Fruit fly (Drosophila melanogaster) whole organism, embryonic: ENCODE results near the gene lin-52.

Experiments used
- Antp ChIP-seq: fragments of 200-800 bp; sonication (Bioruptor generic); optimal IDR thresholded peaks from 3 replicates; lab custom pipeline; 2016; ENCODE audit warnings: missing biosample characterization, missing genetic modification characterization
- CG10543 ChIP-seq: fragments of 200-800 bp; sonication (Bioruptor generic); optimal IDR thresholded peaks from 3 replicates; lab custom pipeline; 2017; ENCODE audit warnings: missing biosample characterization, mild to moderate bottlenecking, missing genetic modification characterization, moderate library complexity
- CG11247 ChIP-seq: fragments of 200-800 bp; sonication (Bioruptor generic); IDR thresholded peaks from 2 replicates; pipeline ENCODE4 v1.3.6; 2022; ENCODE audit warnings: missing biosample characterization, missing genetic modification characterization
- CG12744 ChIP-seq: fragments of 200-800 bp; sonication (Bioruptor generic); optimal IDR thresholded peaks from 2 replicates; lab custom pipeline; 2016; ENCODE audit warnings: missing biosample characterization, missing genetic modification characterization
- CG12769 ChIP-seq: fragments of 200-800 bp; sonication (Bioruptor generic); optimal IDR thresholded peaks from 2 replicates; lab custom pipeline; 2019; ENCODE audit warnings: missing biosample characterization, mild to moderate bottlenecking, missing genetic modification characterization, moderate library complexity
- CG12942 ChIP-seq: fragments of 200-800 bp; sonication (Bioruptor generic); optimal IDR thresholded peaks from 3 replicates; lab custom pipeline; 2016; ENCODE audit warnings: missing biosample characterization, missing genetic modification characterization
- CG13296 ChIP-seq: fragments of 200-800 bp; sonication (Bioruptor generic); optimal IDR thresholded peaks from 3 replicates; lab custom pipeline; 2018; ENCODE audit warnings: missing biosample characterization, mild to moderate bottlenecking, missing genetic modification characterization
- CG13424 ChIP-seq: fragments of 200-800 bp; sonication (Bioruptor generic); optimal IDR thresholded peaks from 2 replicates; lab custom pipeline; 2019; ENCODE audit warnings: missing biosample characterization, mild to moderate bottlenecking, missing genetic modification characterization, moderate library complexity
- CG13894 ChIP-seq: fragments of 200-800 bp; sonication (Bioruptor generic); optimal IDR thresholded peaks from 3 replicates; lab custom pipeline; 2018; ENCODE audit warnings: missing biosample characterization, mild to moderate bottlenecking, missing genetic modification characterization, moderate library complexity
- CG15073 ChIP-seq: fragments of 200-800 bp; sonication (Bioruptor generic); optimal IDR thresholded peaks from 2 replicates; lab custom pipeline; 2016; ENCODE audit warnings: missing biosample characterization, missing genetic modification characterization
- CG15696 ChIP-seq: fragments of 200-800 bp; sonication (Bioruptor generic); optimal IDR thresholded peaks from 2 replicates; lab custom pipeline; 2019; ENCODE audit warnings: missing biosample characterization, mild to moderate bottlenecking, missing genetic modification characterization, moderate library complexity
- CG17612 ChIP-seq: fragments of 200-800 bp; sonication (Bioruptor generic); IDR thresholded peaks from 2 replicates; pipeline ENCODE4 v1.3.6; 2022; ENCODE audit warnings: missing biosample characterization, missing genetic modification characterization
- CG18011 ChIP-seq: fragments of 200-800 bp; sonication (Bioruptor generic); optimal IDR thresholded peaks from 2 replicates; lab custom pipeline; 2017; ENCODE audit warnings: missing biosample characterization, missing genetic modification characterization, mild to moderate bottlenecking, moderate library complexity, missing genotype
- CG18599 ChIP-seq: fragments of 200-800 bp; sonication (Bioruptor generic); optimal IDR thresholded peaks from 3 replicates; lab custom pipeline; 2017; ENCODE audit warnings: missing biosample characterization, missing genetic modification characterization, mild to moderate bottlenecking, moderate library complexity, missing genetic modification reagents
- CG18619 ChIP-seq: fragments of 200-800 bp; sonication (Bioruptor generic); optimal IDR thresholded peaks from 3 replicates; lab custom pipeline; 2017; ENCODE audit warnings: missing biosample characterization, mild to moderate bottlenecking, missing genetic modification characterization
- CG2116 ChIP-seq: fragments of 200-800 bp; sonication (Bioruptor generic); optimal IDR thresholded peaks from 3 replicates; lab custom pipeline; 2018; ENCODE audit warnings: missing biosample characterization, mild to moderate bottlenecking, missing genetic modification characterization
- CG2202 ChIP-seq: fragments of 200-800 bp; sonication (Bioruptor generic); optimal IDR thresholded peaks from 2 replicates; lab custom pipeline; 2018; ENCODE audit warnings: missing biosample characterization, mild to moderate bottlenecking, missing genetic modification characterization
- CG2712 ChIP-seq: fragments of 200-800 bp; optimal IDR thresholded peaks from 3 replicates; lab custom pipeline; 2019; ENCODE audit warnings: missing biosample characterization, mild to moderate bottlenecking, missing genetic modification characterization, moderate library complexity
- CG30403 ChIP-seq: fragments of 200-800 bp; sonication (Bioruptor generic); optimal IDR thresholded peaks from 3 replicates; lab custom pipeline; 2016; ENCODE audit warnings: missing biosample characterization, missing genetic modification characterization
- CG31365 ChIP-seq: fragments of 200-800 bp; sonication (Bioruptor generic); optimal IDR thresholded peaks from 2 replicates; lab custom pipeline; 2018; ENCODE audit warnings: missing biosample characterization, mild to moderate bottlenecking, missing genetic modification characterization
- CG3407 ChIP-seq: fragments of 200-800 bp; sonication (Bioruptor generic); optimal IDR thresholded peaks from 2 replicates; lab custom pipeline; 2018; ENCODE audit warnings: missing biosample characterization, mild to moderate bottlenecking, missing genetic modification characterization
- CG8089 ChIP-seq: fragments of 200-800 bp; sonication (Bioruptor generic); optimal IDR thresholded peaks from 3 replicates; lab custom pipeline; 2016; ENCODE audit warnings: missing biosample characterization, missing genetic modification characterization
- CG8388 ChIP-seq: fragments of 200-800 bp; sonication (Bioruptor generic); optimal IDR thresholded peaks from 2 replicates; lab custom pipeline; 2019; ENCODE audit warnings: missing biosample characterization, mild to moderate bottlenecking, missing genetic modification characterization, moderate library complexity
- CkIIα-i1 ChIP-seq: fragments of 200-800 bp; sonication (Bioruptor generic); IDR thresholded peaks from 2 replicates; pipeline ENCODE4 v1.3.6; 2022; ENCODE audit warnings: missing biosample characterization, missing genetic modification characterization
- Dad ChIP-seq: fragments of 200-800 bp; sonication (Bioruptor generic); optimal IDR thresholded peaks from 3 replicates; lab custom pipeline; 2016; ENCODE audit warnings: missing biosample characterization, missing genetic modification characterization
- Dfd ChIP-seq, 2 experiments: fragments of >200 bp; optimal IDR thresholded peaks; 2 replicates each; lab custom pipeline; 2017; ENCODE audit warnings: missing biosample characterization in 2 of 2, missing genetic modification characterization in 2 of 2
- Fer3 ChIP-seq: fragments of 200-800 bp; sonication (Bioruptor generic); optimal IDR thresholded peaks from 2 replicates; lab custom pipeline; 2018; ENCODE audit warnings: missing biosample characterization, mild to moderate bottlenecking, missing genetic modification characterization, moderate library complexity
- Hmx ChIP-seq: fragments of 200-800 bp; sonication (Bioruptor generic); optimal IDR thresholded peaks from 2 replicates; lab custom pipeline; 2016; ENCODE audit warnings: missing biosample characterization, missing genetic modification characterization
- Kr ChIP-seq: fragments of 200-800 bp; sonication (Bioruptor generic); optimal IDR thresholded peaks from 2 replicates; lab custom pipeline; 2017; ENCODE audit warnings: missing biosample characterization, mild to moderate bottlenecking, missing genetic modification characterization
- MBD-R2 ChIP-seq: fragments of 200-800 bp; sonication (Bioruptor generic); IDR thresholded peaks from 2 replicates; pipeline ENCODE4 v1.3.6; 2022; ENCODE audit warnings: missing biosample characterization, missing genetic modification characterization
- Max ChIP-seq: fragments of 200-800 bp; sonication (Bioruptor generic); optimal IDR thresholded peaks from 2 replicates; lab custom pipeline; 2016; ENCODE audit warnings: missing biosample characterization, mild to moderate bottlenecking, missing genetic modification characterization
- Mes4 ChIP-seq: fragments of 200-800 bp; sonication (Bioruptor generic); optimal IDR thresholded peaks from 2 replicates; lab custom pipeline; 2016; ENCODE audit warnings: missing biosample characterization, missing genetic modification characterization
- Oli ChIP-seq: fragments of 200-800 bp; sonication (Bioruptor generic); optimal IDR thresholded peaks from 2 replicates; lab custom pipeline; 2018; ENCODE audit warnings: missing biosample characterization, mild to moderate bottlenecking, missing genetic modification characterization, moderate library complexity
- Side ChIP-seq: fragments of 200-800 bp; sonication (Bioruptor generic); optimal IDR thresholded peaks from 2 replicates; lab custom pipeline; 2016; ENCODE audit warnings: missing biosample characterization, missing genetic modification characterization
- TFAM ChIP-seq: fragments of 200-800 bp; sonication (Bioruptor generic); optimal IDR thresholded peaks from 2 replicates; lab custom pipeline; 2017; ENCODE audit warnings: missing biosample characterization, missing genetic modification characterization, inconsistent platforms
- ap ChIP-seq: fragments of 200-800 bp; sonication (Bioruptor generic); IDR thresholded peaks from 2 replicates; pipeline ENCODE4 v1.3.6; 2022; ENCODE audit warnings: missing biosample characterization, missing genetic modification characterization
- ato ChIP-seq: fragments of 200-800 bp; sonication (Bioruptor generic); IDR thresholded peaks from 2 replicates; pipeline ENCODE4 v1.3.6; 2022; ENCODE audit warnings: missing biosample characterization, missing genetic modification characterization; ENCODE audit not compliant: partially characterized antibody
- chm ChIP-seq: fragments of 200-800 bp; sonication (Bioruptor generic); IDR thresholded peaks from 2 replicates; pipeline ENCODE4 v1.3.6; 2022; ENCODE audit warnings: missing biosample characterization, missing genetic modification characterization
- ci ChIP-seq: fragments of 200-800 bp; sonication (Bioruptor generic); IDR thresholded peaks from 3 replicates; pipeline ENCODE4 v1.3.6; 2022; ENCODE audit warnings: missing biosample characterization, missing genetic modification characterization
- crol ChIP-seq: fragments of 200-800 bp; sonication (Bioruptor generic); IDR thresholded peaks from 2 replicates; pipeline ENCODE4 v1.3.6; 2022; ENCODE audit warnings: missing biosample characterization, missing genetic modification characterization
- h ChIP-seq: fragments of >200 bp; optimal IDR thresholded peaks from 2 replicates; lab custom pipeline; 2017
- hkb ChIP-seq, 2 experiments: fragments of 200-800 bp in 1 of 2; fragments of >200 bp in 1 of 2; sonication (Bioruptor generic) in 1 of 2; IDR thresholded peaks in 1 of 2; optimal IDR thresholded peaks in 1 of 2; 2 replicates each; pipeline versions ENCODE4 v1.3.6 to Lab custom; 2017 to 2022; ENCODE audit warnings: missing biosample characterization in 1 of 2, missing genetic modification characterization in 1 of 2
- jing ChIP-seq: fragments of 200-800 bp; sonication (Bioruptor generic); optimal IDR thresholded peaks from 2 replicates; lab custom pipeline; 2018; ENCODE audit warnings: missing biosample characterization, mild to moderate bottlenecking, missing genetic modification characterization
- nom ChIP-seq: fragments of 200-800 bp; sonication (Bioruptor generic); optimal IDR thresholded peaks from 2 replicates; lab custom pipeline; 2017; ENCODE audit warnings: missing biosample characterization, missing genetic modification characterization, mild to moderate bottlenecking, moderate library complexity, missing genetic modification reagents
- onecut ChIP-seq: fragments of 200-800 bp; sonication (Bioruptor generic); IDR thresholded peaks from 2 replicates; pipeline ENCODE4 v1.3.6; 2022; ENCODE audit warnings: missing biosample characterization, missing genetic modification characterization
- org-1 ChIP-seq: fragments of 200-800 bp; sonication (Bioruptor generic); optimal IDR thresholded peaks from 2 replicates; lab custom pipeline; 2017; ENCODE audit warnings: missing biosample characterization, missing genetic modification characterization
- sna ChIP-seq: fragments of 200-800 bp; sonication (Bioruptor generic); IDR thresholded peaks from 2 replicates; pipeline ENCODE4 v1.3.6; 2022; ENCODE audit warnings: missing biosample characterization, missing genetic modification characterization; ENCODE audit not compliant: partially characterized antibody
- zen2 ChIP-seq: fragments of 200-800 bp; sonication (Bioruptor generic); IDR thresholded peaks from 3 replicates; pipeline ENCODE4 v1.3.6; 2022; ENCODE audit warnings: missing biosample characterization, missing genetic modification characterization; ENCODE audit not compliant: partially characterized antibody
- zf30C ChIP-seq: fragments of 200-800 bp; sonication (Bioruptor generic); optimal IDR thresholded peaks from 3 replicates; lab custom pipeline; 2018; ENCODE audit warnings: missing biosample characterization, mild to moderate bottlenecking, missing genetic modification characterization

lin-52 gene

DNA sequence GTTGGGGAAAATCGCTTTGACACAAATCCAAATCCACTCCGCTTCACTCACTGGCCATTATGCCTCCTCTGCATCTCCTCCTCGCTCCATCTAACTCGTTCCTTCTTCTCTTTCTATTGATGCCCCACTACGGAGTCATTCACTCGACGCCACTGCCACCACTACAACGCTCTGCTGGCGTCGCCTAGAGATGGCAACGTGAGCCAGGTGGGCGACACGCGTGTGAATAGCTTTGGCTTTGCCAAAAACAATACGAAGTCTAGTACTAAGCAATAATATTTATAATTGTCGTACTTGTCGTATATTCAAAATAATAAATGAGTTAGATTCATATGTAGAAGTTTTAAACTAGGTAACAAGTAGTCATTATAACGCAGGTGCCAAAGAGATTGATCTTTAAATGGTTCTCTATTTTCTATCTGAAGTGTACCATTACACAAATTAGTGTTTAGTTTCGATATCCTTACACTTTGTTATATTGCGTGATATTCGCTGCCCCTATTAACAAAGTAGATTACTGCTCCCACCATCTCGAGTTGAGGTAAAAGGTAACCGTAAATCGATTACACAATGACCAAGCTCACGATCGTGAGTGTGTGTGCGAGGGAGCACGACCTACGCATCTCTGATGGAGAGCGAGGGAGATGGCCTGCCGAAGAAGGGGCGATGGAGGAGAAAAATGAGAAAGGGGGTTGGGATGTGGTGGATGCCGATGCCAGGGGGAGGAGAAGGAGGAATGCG is 9.6 kb downstream of the lin-52 start (continued):
- no peak for TF ChIP-seq Hmx
- no peak for TF ChIP-seq CG18011 (GFP tag; lab: Kevin White, UChicago)
- TF ChIP-seq CG12744 (GFP tag; lab: Kevin White, UChicago) = no peak
- TF ChIP-seq Dfd (GFP tag; optimal IDR thresholded peaks at IDR 0.05; lab: Kevin White, UChicago) = no peak
- peak; percentile 71 for TF ChIP-seq chm (GFP tag; lab: Robert Waterston, UW)
- TF ChIP-seq CG17612 = no peak
- TF ChIP-seq zen2 (GFP tag; lab: Robert Waterston, UW) = peak; percentile 34; the same call in 1 of the 3 replicates
- no peak for TF ChIP-seq Fer3 (tag; lab: Kevin White, UChicago)
- peak; percentile 85 for TF ChIP-seq crol (GFP tag; lab: Robert Waterston, UW)
- peak; percentile 14; the same call in 1 of the 2 replicates for TF ChIP-seq MBD-R2 (GFP tag; lab: Robert Waterston, UW)
- TF ChIP-seq CG11247 (GFP tag; lab: Robert Waterston, UW) = no peak
- peak; percentile 43 for TF ChIP-seq CG13424 (tag; lab: Kevin White, UChicago)
- no peak for TF ChIP-seq Dad (GFP tag; lab: Kevin White, UChicago)
- 0 out of 2 replicates have a peak, but pooled peaks have one; percentile 43 for TF ChIP-seq sna (GFP tag; lab: Robert Waterston, UW)
- peak; percentile 23 for TF ChIP-seq Oli (tag; lab: Kevin White, UChicago)
- no peak for TF ChIP-seq CG12942 (GFP tag; lab: Kevin White, UChicago)
- TF ChIP-seq org-1 = no peak
- no peak for TF ChIP-seq CG15696 (tag; lab: Kevin White, UChicago)
- TF ChIP-seq CG3407 (GFP tag; lab: Kevin White, UChicago) = no peak
- no peak for TF ChIP-seq Mes4 (GFP tag; lab: Kevin White, UChicago)
- TF ChIP-seq hkb (optimal IDR thresholded peaks at IDR 0.05; lab: Kevin White, UChicago) = no peak
- TF ChIP-seq hkb (GFP tag; IDR thresholded peaks at IDR 0.05; lab: Robert Waterston, UW) = no peak
- TF ChIP-seq ato = no peak
- TF ChIP-seq CG2202 (tag; lab: Kevin White, UChicago) = no peak
- TF ChIP-seq Antp (GFP tag; lab: Kevin White, UChicago) = peak; percentile 31
- TF ChIP-seq Kr (GFP tag; lab: Kevin White, UChicago) = no peak
- TF ChIP-seq ci (GFP tag; lab: Robert Waterston, UW) = peak; percentile 29; the same call in 1 of the 3 replicates
- TF ChIP-seq CG31365 (tag; lab: Kevin White, UChicago) = no peak
- TF ChIP-seq CG18619 (GFP tag; lab: Kevin White, UChicago) = no peak
- no peak for TF ChIP-seq zf30C (GFP tag; lab: Kevin White, UChicago)
- no peak for TF ChIP-seq nom (GFP tag; lab: Kevin White, UChicago)
- TF ChIP-seq CG8089 = no peak
- peak; percentile 41 for TF ChIP-seq CG18599 (GFP tag; lab: Kevin White, UChicago)
- TF ChIP-seq Max = no peak
- TF ChIP-seq CG12769 (tag; lab: Kevin White, UChicago) = peak; percentile 34
- no peak for TF ChIP-seq CG13894 (tag; lab: Kevin White, UChicago)
- TF ChIP-seq h = no peak
- TF ChIP-seq CG15073 (GFP tag; lab: Kevin White, UChicago) = no peak
- TF ChIP-seq Side (GFP tag; lab: Kevin White, UChicago) = no peak
- TF ChIP-seq CkIIα-i1 (GFP tag; lab: Robert Waterston, UW) = no peak
- no peak for TF ChIP-seq CG8388 (GFP tag; lab: Kevin White, UChicago)
- no peak for TF ChIP-seq ap (GFP tag; lab: Robert Waterston, UW)
- no peak for TF ChIP-seq CG10543 (GFP tag; lab: Kevin White, UChicago)
- no peak for TF ChIP-seq CG2116 (GFP tag; lab: Kevin White, UChicago)
- TF ChIP-seq jing = no peak
- no peak for TF ChIP-seq CG13296 (GFP tag; lab: Kevin White, UChicago)
- peak; percentile 45 for TF ChIP-seq CG30403 (GFP tag; lab: Kevin White, UChicago)
- TF ChIP-seq CG2712 (tag; lab: Kevin White, UChicago) = peak; percentile 36
- TF ChIP-seq TFAM = no peak
- peak; percentile 34; the same call in 1 of the 2 replicates for TF ChIP-seq onecut (GFP tag; lab: Robert Waterston, UW)
